Fruit fly (Drosophila melanogaster) whole organism, embryonic: ENCODE data around the gene CG15283.
A peak's percentile ranks its signal among the peaks of the same experiment; 100 is the strongest.

Experiments
- CG10959 ChIP-seq: fragments of 200-800 bp; sonication (Bioruptor generic); IDR thresholded peaks from 2 replicates; pipeline ENCODE4 v1.3.6; 2022; ENCODE audit warnings: missing biosample characterization, missing genetic modification characterization
- CG11085 ChIP-seq: fragments of 200-800 bp; sonication (Bioruptor generic); IDR thresholded peaks from 2 replicates; pipeline ENCODE4 v1.3.6; 2022; ENCODE audit warnings: missing biosample characterization, missing genetic modification characterization
- CG11398 ChIP-seq: fragments of 200-800 bp; sonication (Bioruptor generic); optimal IDR thresholded peaks from 2 replicates; lab custom pipeline; 2016; ENCODE audit warnings: missing biosample characterization, missing genetic modification characterization
- CG13123 ChIP-seq: fragments of 200-800 bp; sonication (Bioruptor generic); optimal IDR thresholded peaks from 2 replicates; lab custom pipeline; 2016; ENCODE audit warnings: missing biosample characterization, missing genetic modification characterization
- CG1529 ChIP-seq: fragments of 200-800 bp; sonication (Bioruptor generic); optimal IDR thresholded peaks from 3 replicates; lab custom pipeline; 2018; ENCODE audit warnings: missing biosample characterization, missing genetic modification characterization
- CG15601 ChIP-seq: fragments of 200-800 bp; sonication (Bioruptor generic); optimal IDR thresholded peaks from 3 replicates; lab custom pipeline; 2019; ENCODE audit warnings: missing biosample characterization, mild to moderate bottlenecking, missing genetic modification characterization, moderate library complexity
- CG1647 ChIP-seq: fragments of 200-800 bp; sonication (Bioruptor generic); optimal IDR thresholded peaks from 3 replicates; lab custom pipeline; 2016; ENCODE audit warnings: missing biosample characterization, missing genetic modification characterization
- CG16863 ChIP-seq: fragments of 200-800 bp; sonication (Bioruptor generic); optimal IDR thresholded peaks from 3 replicates; lab custom pipeline; 2016; ENCODE audit warnings: missing biosample characterization, missing genetic modification characterization
- CG17568 ChIP-seq: fragments of 200-800 bp; sonication (Bioruptor generic); optimal IDR thresholded peaks from 2 replicates; lab custom pipeline; 2018; ENCODE audit warnings: missing biosample characterization, mild to moderate bottlenecking, missing genetic modification characterization, moderate library complexity
- CG17802 ChIP-seq: fragments of 200-800 bp; sonication (Bioruptor generic); optimal IDR thresholded peaks from 2 replicates; lab custom pipeline; 2018; ENCODE audit warnings: missing biosample characterization, mild to moderate bottlenecking, missing genetic modification characterization, moderate library complexity
- CG17829 ChIP-seq: fragments of 200-800 bp; optimal IDR thresholded peaks from 2 replicates; lab custom pipeline; 2019; ENCODE audit warnings: missing biosample characterization, mild to moderate bottlenecking, missing genetic modification characterization, moderate library complexity
- CG30403 ChIP-seq: fragments of 200-800 bp; sonication (Bioruptor generic); optimal IDR thresholded peaks from 3 replicates; lab custom pipeline; 2016; ENCODE audit warnings: missing biosample characterization, missing genetic modification characterization
- CG3163 ChIP-seq: fragments of 200-800 bp; sonication (Bioruptor generic); optimal IDR thresholded peaks from 3 replicates; lab custom pipeline; 2016; ENCODE audit warnings: missing biosample characterization, missing genetic modification characterization
- CG32532 ChIP-seq: fragments of 200-800 bp; sonication (Bioruptor generic); IDR thresholded peaks from 2 replicates; pipeline ENCODE4 v1.3.6; 2022; ENCODE audit warnings: missing biosample characterization, missing genetic modification characterization
- CG4730 ChIP-seq: fragments of 200-800 bp; sonication (Bioruptor generic); IDR thresholded peaks from 2 replicates; pipeline ENCODE4 v1.3.6; 2022; ENCODE audit warnings: missing biosample characterization, missing genetic modification characterization
- CG7357 ChIP-seq: fragments of 200-800 bp; sonication (Bioruptor generic); IDR thresholded peaks from 3 replicates; pipeline ENCODE4 v1.3.6; 2022; ENCODE audit warnings: missing biosample characterization, missing genetic modification characterization
- CG8944 ChIP-seq: fragments of 200-800 bp; sonication (Bioruptor generic); optimal IDR thresholded peaks from 3 replicates; lab custom pipeline; 2016; ENCODE audit warnings: missing biosample characterization, missing genetic modification characterization
- CrebB ChIP-seq: fragments of 200-800 bp; sonication (Bioruptor generic); optimal IDR thresholded peaks from 3 replicates; lab custom pipeline; 2018; ENCODE audit warnings: missing biosample characterization, mild to moderate bottlenecking, missing genetic modification characterization
- Dad ChIP-seq: fragments of 200-800 bp; sonication (Bioruptor generic); optimal IDR thresholded peaks from 3 replicates; lab custom pipeline; 2016; ENCODE audit warnings: missing biosample characterization, missing genetic modification characterization
- Doc3 ChIP-seq: fragments of 200-800 bp; sonication (Bioruptor generic); IDR thresholded peaks from 3 replicates; pipeline ENCODE4 v1.3.6; 2022; ENCODE audit warnings: missing biosample characterization, missing genetic modification characterization; ENCODE audit not compliant: partially characterized antibody
- E2f2 ChIP-seq: fragments of 200-800 bp; sonication (Bioruptor generic); IDR thresholded peaks from 2 replicates; pipeline ENCODE4 v1.3.6; 2022; ENCODE audit warnings: missing biosample characterization, missing genetic modification characterization
- Ets97D ChIP-seq: fragments of 200-800 bp; sonication (Bioruptor generic); optimal IDR thresholded peaks from 3 replicates; lab custom pipeline; 2016; ENCODE audit warnings: missing biosample characterization, missing genetic modification characterization
- H15 ChIP-seq: fragments of 200-800 bp; sonication (Bioruptor generic); IDR thresholded peaks from 3 replicates; pipeline ENCODE4 v1.3.6; 2022; ENCODE audit warnings: missing biosample characterization, missing genetic modification characterization
- HLH54F ChIP-seq: fragments of 200-800 bp; sonication (Bioruptor generic); optimal IDR thresholded peaks from 3 replicates; lab custom pipeline; 2016; ENCODE audit warnings: missing biosample characterization, missing genetic modification characterization
- HLHmδ ChIP-seq: fragments of 200-800 bp; sonication (Bioruptor generic); optimal IDR thresholded peaks from 2 replicates; lab custom pipeline; 2018; ENCODE audit warnings: missing biosample characterization, mild to moderate bottlenecking, missing genetic modification characterization, moderate library complexity
- Kr ChIP-seq: fragments of 200-800 bp; sonication (Bioruptor generic); optimal IDR thresholded peaks from 2 replicates; lab custom pipeline; 2017; ENCODE audit warnings: missing biosample characterization, mild to moderate bottlenecking, missing genetic modification characterization
- Opbp ChIP-seq: fragments of 200-800 bp; sonication (Bioruptor generic); IDR thresholded peaks from 3 replicates; pipeline ENCODE4 v1.3.6; 2022; ENCODE audit warnings: missing biosample characterization, missing genetic modification characterization; ENCODE audit not compliant: partially characterized antibody
- Optix ChIP-seq: fragments of 200-800 bp; sonication (Bioruptor generic); IDR thresholded peaks from 3 replicates; pipeline ENCODE4 v1.3.6; 2022; ENCODE audit warnings: missing biosample characterization, missing genetic modification characterization
- Tbp ChIP-seq: fragments of >200 bp; optimal IDR thresholded peaks from 2 replicates; lab custom pipeline; 2018; ENCODE audit warnings: missing biosample characterization, missing genetic modification characterization
- Xbp1 ChIP-seq: fragments of 200-800 bp; sonication (Bioruptor generic); optimal IDR thresholded peaks from 3 replicates; lab custom pipeline; 2016; ENCODE audit warnings: missing biosample characterization, mild to moderate bottlenecking, missing genetic modification characterization
- aop ChIP-seq: fragments of 200-800 bp; sonication (Bioruptor generic); IDR thresholded peaks from 2 replicates; pipeline ENCODE4 v1.3.6; 2022; ENCODE audit warnings: missing biosample characterization, missing genetic modification characterization
- ara ChIP-seq: fragments of 200-800 bp; sonication (Bioruptor generic); IDR thresholded peaks from 2 replicates; pipeline ENCODE4 v1.3.6; 2022; ENCODE audit warnings: missing biosample characterization, missing genetic modification characterization
- az2 ChIP-seq: fragments of 200-800 bp; sonication (Bioruptor generic); optimal IDR thresholded peaks from 3 replicates; lab custom pipeline; 2016; ENCODE audit warnings: missing biosample characterization, missing genetic modification characterization
- bab2 ChIP-seq: fragments of 200-800 bp; sonication (Bioruptor generic); optimal IDR thresholded peaks from 2 replicates; lab custom pipeline; 2016; ENCODE audit warnings: missing biosample characterization, missing genetic modification characterization
- bbx ChIP-seq: fragments of 200-800 bp; sonication (Bioruptor generic); IDR thresholded peaks from 2 replicates; pipeline ENCODE4 v1.3.6; 2022; ENCODE audit warnings: missing biosample characterization, missing genetic modification characterization; ENCODE audit not compliant: partially characterized antibody
- crc ChIP-seq: fragments of 200-800 bp; sonication (Bioruptor generic); optimal IDR thresholded peaks from 2 replicates; lab custom pipeline; 2016; ENCODE audit warnings: missing biosample characterization, missing genetic modification characterization
- crp ChIP-seq, 2 experiments: fragments of 200-800 bp; sonication (Bioruptor generic); optimal IDR thresholded peaks; 2 replicates in 1 of 2; 3 replicates in 1 of 2; lab custom pipeline; 2017; ENCODE audit warnings: missing biosample characterization in 2 of 2, missing genetic modification characterization in 2 of 2, mild to moderate bottlenecking in 1 of 2, moderate library complexity in 1 of 2
- dmrt11E ChIP-seq: fragments of 200-800 bp; sonication (Bioruptor generic); optimal IDR thresholded peaks from 3 replicates; lab custom pipeline; 2018; ENCODE audit warnings: missing biosample characterization, mild to moderate bottlenecking, missing genetic modification characterization, moderate library complexity
- grn ChIP-seq: fragments of 200-800 bp; sonication (Bioruptor generic); optimal IDR thresholded peaks from 3 replicates; lab custom pipeline; 2017; ENCODE audit warnings: missing biosample characterization, missing genetic modification characterization
- insv ChIP-seq, 2 experiments: fragments of 200-800 bp; sonication (Bioruptor generic); optimal IDR thresholded peaks; 3 replicates each; lab custom pipeline; 2016 to 2018; ENCODE audit warnings: missing biosample characterization in 2 of 2, missing genetic modification characterization in 2 of 2
- lilli ChIP-seq: fragments of 200-800 bp; sonication (Bioruptor generic); optimal IDR thresholded peaks from 3 replicates; lab custom pipeline; 2016; ENCODE audit warnings: missing biosample characterization, missing genetic modification characterization
- mirr ChIP-seq: fragments of 200-800 bp; sonication (Bioruptor generic); optimal IDR thresholded peaks from 3 replicates; lab custom pipeline; 2018; ENCODE audit warnings: missing biosample characterization, mild to moderate bottlenecking, missing genetic modification characterization
- nerfin-2 ChIP-seq: fragments of 200-800 bp; sonication (Bioruptor generic); IDR thresholded peaks from 2 replicates; pipeline ENCODE4 v1.3.6; 2022; ENCODE audit warnings: missing biosample characterization, missing genetic modification characterization; ENCODE audit not compliant: partially characterized antibody
- shn ChIP-seq: fragments of 200-800 bp; sonication (Bioruptor generic); optimal IDR thresholded peaks from 3 replicates; lab custom pipeline; 2016; ENCODE audit warnings: missing biosample characterization, missing genetic modification characterization
- tin ChIP-seq: fragments of 200-800 bp; sonication (Bioruptor generic); optimal IDR thresholded peaks from 3 replicates; lab custom pipeline; 2016; ENCODE audit warnings: missing biosample characterization, missing genetic modification characterization
- tna ChIP-seq: fragments of 200-800 bp; sonication (Bioruptor generic); IDR thresholded peaks from 2 replicates; pipeline ENCODE4 v1.3.6; 2022; ENCODE audit warnings: missing biosample characterization, missing genetic modification characterization; ENCODE audit not compliant: partially characterized antibody
- toy ChIP-seq: fragments of 200-800 bp; sonication (Bioruptor generic); IDR thresholded peaks from 2 replicates; pipeline ENCODE4 v1.3.6; 2022; ENCODE audit warnings: missing biosample characterization, missing genetic modification characterization
- unpg ChIP-seq: fragments of 200-800 bp; sonication (Bioruptor generic); optimal IDR thresholded peaks from 3 replicates; lab custom pipeline; 2018; ENCODE audit warnings: missing biosample characterization, mild to moderate bottlenecking, missing genetic modification characterization, moderate library complexity
- wdn ChIP-seq: fragments of 200-800 bp; sonication (Bioruptor generic); IDR thresholded peaks from 2 replicates; pipeline ENCODE4 v1.3.6; 2022; ENCODE audit warnings: missing biosample characterization, missing genetic modification characterization

CG15283 gene

DNA sequence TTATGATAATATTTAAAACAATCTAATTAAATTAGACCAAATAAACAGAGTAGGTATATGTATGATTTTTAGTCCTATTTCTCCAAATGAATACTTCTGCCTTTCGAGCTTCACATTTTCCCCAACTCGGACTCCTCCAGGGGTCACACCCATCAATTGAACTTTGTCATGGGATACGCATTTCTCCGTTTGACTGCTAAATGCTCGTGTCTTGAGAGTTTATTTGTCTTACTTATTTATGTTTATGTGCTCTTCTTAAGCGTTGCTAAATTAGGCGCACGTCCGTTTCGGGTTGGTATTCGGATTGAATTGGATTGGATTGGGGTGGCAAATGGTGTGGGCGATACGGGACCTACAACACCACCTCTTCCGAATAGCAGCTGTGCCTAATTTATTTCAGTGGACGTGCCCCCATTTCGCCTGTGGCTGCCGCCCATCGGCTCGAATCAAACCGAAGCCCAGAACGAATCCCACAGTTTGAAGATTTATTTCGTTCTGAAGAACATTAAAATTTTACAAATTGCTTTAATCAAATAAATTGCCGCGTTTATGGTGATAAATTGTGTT is 25.9 kb upstream of the CG15283 start (continued):
- no peak for TF ChIP-seq Dad (GFP tag; lab: Kevin White, UChicago)
- TF ChIP-seq, all 482 proteins: peak for 15

DNA sequence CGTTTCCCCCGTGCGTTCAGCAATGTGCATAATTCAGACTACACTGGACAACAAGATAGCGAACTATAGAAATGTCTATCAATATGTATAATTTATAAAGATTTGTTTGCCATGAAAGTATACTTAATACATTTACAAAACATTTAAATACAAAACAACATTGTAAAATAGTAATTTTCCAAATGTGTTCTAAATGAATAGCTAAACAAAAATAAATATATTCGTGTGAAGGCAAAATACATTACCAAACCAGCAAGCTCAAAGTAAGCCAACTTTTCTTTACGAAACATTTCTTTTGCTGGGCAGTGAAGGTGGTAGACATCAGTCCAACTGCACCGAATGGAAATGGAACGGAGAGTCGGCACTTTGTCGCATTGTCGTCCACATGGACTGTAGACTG is 24.3 kb upstream of the CG15283 start:
- TF ChIP-seq nerfin-2 (GFP tag; lab: Robert Waterston, UW): no peak
- TF ChIP-seq crp (GFP tag; optimal IDR thresholded peaks at IDR 0.05; lab: Kevin White, UChicago): no peak
- TF ChIP-seq tna: no peak
- no peak for TF ChIP-seq CG10959
- no peak for TF ChIP-seq CG7357
- TF ChIP-seq unpg (GFP tag; lab: Kevin White, UChicago): peak; percentile 81
- TF ChIP-seq CG13123: no peak
- TF ChIP-seq ara (GFP tag; lab: Robert Waterston, UW): no peak; the same call in 1 of the 2 replicates
- TF ChIP-seq H15 (GFP tag; lab: Robert Waterston, UW): 0 out of 3 replicates have a peak, but pooled peaks have one; percentile 23
- TF ChIP-seq bbx (GFP tag; lab: Robert Waterston, UW): no peak
- no peak for TF ChIP-seq Opbp
- TF ChIP-seq grn (GFP tag; lab: Kevin White, UChicago): no peak
- TF ChIP-seq CG8944 (GFP tag; lab: Kevin White, UChicago): no peak
- no peak for TF ChIP-seq Tbp (GFP tag; lab: Kevin White, UChicago)
- no peak for TF ChIP-seq toy (GFP tag; lab: Robert Waterston, UW)
- TF ChIP-seq mirr (GFP tag; lab: Kevin White, UChicago): no peak
- TF ChIP-seq wdn (GFP tag; lab: Robert Waterston, UW): no peak
- TF ChIP-seq Ets97D (GFP tag; lab: Kevin White, UChicago): no peak
- peak; percentile 2 for TF ChIP-seq CrebB
- no peak for TF ChIP-seq insv (GFP tag; optimal IDR thresholded peaks at IDR 0.05; lab: Kevin White, UChicago)
- no peak for TF ChIP-seq E2f2 (GFP tag; lab: Robert Waterston, UW)
- TF ChIP-seq Kr (GFP tag; lab: Kevin White, UChicago): no peak
- TF ChIP-seq CG30403 (GFP tag; lab: Kevin White, UChicago): peak; percentile 65
- no peak for TF ChIP-seq bab2 (GFP tag; lab: Kevin White, UChicago)
- TF ChIP-seq CG17802 (tag; lab: Kevin White, UChicago): no peak
- no peak for TF ChIP-seq CG1647
- peak; percentile 46 for TF ChIP-seq CG17568 (GFP tag; lab: Kevin White, UChicago)
- no peak for TF ChIP-seq shn
- peak; percentile 41 for TF ChIP-seq az2
- TF ChIP-seq CG32532 (GFP tag; lab: Robert Waterston, UW): peak; percentile 35; the same call in 1 of the 2 replicates
- no peak for TF ChIP-seq lilli (GFP tag; lab: Kevin White, UChicago)
- TF ChIP-seq Xbp1: no peak
- TF ChIP-seq CG3163 (GFP tag; lab: Kevin White, UChicago): no peak
- no peak for TF ChIP-seq CG16863 (GFP tag; lab: Kevin White, UChicago)
- TF ChIP-seq HLH54F (GFP tag; lab: Kevin White, UChicago): no peak
- no peak for TF ChIP-seq tin (GFP tag; lab: Kevin White, UChicago)
- no peak for TF ChIP-seq crc (GFP tag; lab: Kevin White, UChicago)
- no peak for TF ChIP-seq CG15601 (tag; lab: Kevin White, UChicago)
- TF ChIP-seq CG11398 (GFP tag; lab: Kevin White, UChicago): no peak
- 0 out of 2 replicates have a peak, but pooled peaks have one; percentile 16 for TF ChIP-seq CG4730 (GFP tag; lab: Robert Waterston, UW)
- peak; percentile 66 for TF ChIP-seq CG1529 (GFP tag; lab: Kevin White, UChicago)
- TF ChIP-seq CG11085 (GFP tag; lab: Robert Waterston, UW): 0 out of 2 replicates have a peak, but pooled peaks have one; percentile 5
- peak; percentile 56 for TF ChIP-seq dmrt11E (tag; lab: Kevin White, UChicago)
- TF ChIP-seq Doc3: no peak
- no peak for TF ChIP-seq Optix
- no peak for TF ChIP-seq aop (GFP tag; lab: Robert Waterston, UW)
- TF ChIP-seq CG17829 (tag; lab: Kevin White, UChicago): peak; percentile 75
- no peak for TF ChIP-seq HLHmδ (GFP tag; lab: Kevin White, UChicago)
